Fruit fly (Drosophila melanogaster) whole organism, embryonic: ENCODE results near the gene CG3529.

Experiments used
- CG13287 ChIP-seq: fragments of 200-800 bp; sonication (Bioruptor generic); IDR thresholded peaks from 2 replicates; pipeline ENCODE4 v1.3.6; 2022; ENCODE audit warnings: missing biosample characterization, missing genetic modification characterization; ENCODE audit not compliant: partially characterized antibody
- CG1603 ChIP-seq: fragments of 200-800 bp; sonication (Bioruptor generic); optimal IDR thresholded peaks from 2 replicates; lab custom pipeline; 2019; ENCODE audit warnings: missing biosample characterization, mild to moderate bottlenecking, missing genetic modification characterization, moderate library complexity
- CG7839 ChIP-seq: fragments of 200-800 bp; sonication (Bioruptor generic); optimal IDR thresholded peaks from 3 replicates; lab custom pipeline; 2018; ENCODE audit warnings: missing biosample characterization, mild to moderate bottlenecking, missing genetic modification characterization, moderate library complexity
- CG9727 ChIP-seq: fragments of 200-800 bp; sonication (Bioruptor generic); optimal IDR thresholded peaks from 3 replicates; lab custom pipeline; 2017; ENCODE audit warnings: missing biosample characterization, mild to moderate bottlenecking, missing genetic modification characterization
- CHES-1-like ChIP-seq: fragments of 200-800 bp; sonication (Bioruptor generic); optimal IDR thresholded peaks from 2 replicates; lab custom pipeline; 2016; ENCODE audit warnings: missing biosample characterization, missing genetic modification characterization
- Dll ChIP-seq: fragments of 200-800 bp; sonication (Bioruptor generic); IDR thresholded peaks from 4 replicates; pipeline ENCODE4 v1.3.6; 2022; ENCODE audit warnings: missing biosample characterization, missing genetic modification characterization; ENCODE audit not compliant: partially characterized antibody
- Lpt ChIP-seq: fragments of >200 bp; optimal IDR thresholded peaks from 2 replicates; lab custom pipeline; 2018; ENCODE audit warnings: missing biosample characterization, missing genetic modification characterization
- bsh ChIP-seq, 2 experiments: fragments of 200-800 bp; sonication (Bioruptor generic); optimal IDR thresholded peaks; 2 replicates each; lab custom pipeline; 2017 to 2018; ENCODE audit warnings: mild to moderate bottlenecking in 2 of 2, missing biosample characterization in 2 of 2, missing genetic modification characterization in 2 of 2, moderate library complexity in 1 of 2
- chm ChIP-seq: fragments of 200-800 bp; sonication (Bioruptor generic); IDR thresholded peaks from 2 replicates; pipeline ENCODE4 v1.3.6; 2022; ENCODE audit warnings: missing biosample characterization, missing genetic modification characterization
- fru ChIP-seq: fragments of >200 bp; optimal IDR thresholded peaks from 2 replicates; lab custom pipeline; 2017
- fu2 ChIP-seq: fragments of 200-800 bp; sonication (Bioruptor generic); optimal IDR thresholded peaks from 2 replicates; lab custom pipeline; 2016; ENCODE audit warnings: missing biosample characterization, missing genetic modification characterization
- tx ChIP-seq: fragments of 200-800 bp; sonication (Bioruptor generic); optimal IDR thresholded peaks from 2 replicates; lab custom pipeline; 2016; ENCODE audit warnings: missing biosample characterization, missing genetic modification characterization

DNA sequence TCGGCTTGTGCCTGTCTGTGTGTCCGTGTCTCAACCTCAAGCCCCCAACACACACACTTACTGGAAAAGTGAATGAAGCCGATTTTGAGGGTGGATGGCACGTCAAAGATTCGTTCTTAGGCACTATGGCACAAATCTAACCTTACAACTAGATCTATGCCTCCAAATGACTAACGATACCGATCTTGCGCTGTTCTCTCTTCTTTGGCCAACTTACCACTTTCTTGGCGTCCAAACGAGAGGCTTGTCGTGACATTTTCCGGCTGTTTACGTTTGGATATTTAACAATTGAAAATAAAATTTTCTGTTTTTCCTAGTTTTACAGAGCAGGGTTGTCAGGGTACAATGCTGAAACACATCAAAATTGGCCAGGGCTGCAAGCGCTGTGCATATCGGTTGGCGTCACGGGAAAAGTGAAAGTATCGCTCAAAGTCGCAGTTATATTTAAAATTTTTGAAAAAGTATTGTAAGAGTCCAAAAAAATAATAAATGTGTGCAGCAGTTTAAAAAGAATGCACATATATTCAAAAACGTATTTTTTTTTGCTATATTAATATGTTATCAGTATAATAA, 4.7 kb upstream of the CG3529 start, which contains the start of the genes Bet3 and Nf-YA:
- TF ChIP-seq fu2 (GFP tag; lab: Kevin White, UChicago) (peak; percentile 41), Lpt (GFP tag; lab: Kevin White, UChicago) (no peak), CG7839 (peak; percentile 41), CHES-1-like (peak; percentile 63), Dll (peak; percentile 90), tx (GFP tag; lab: Kevin White, UChicago) (peak; percentile 26), CG9727 (GFP tag; lab: Kevin White, UChicago) (peak; percentile 41), CG1603 (peak; percentile 79), fru (lab: Kevin White, UChicago) (no peak), chm (GFP tag; lab: Robert Waterston, UW) (peak; percentile 53; the same call in 1 of the 2 replicates), CG13287 (peak; percentile 88), bsh (GFP tag; optimal IDR thresholded peaks at IDR 0.05; lab: Kevin White, UChicago) (peak in 1 of 2 experiments; percentile 28)
